Worm (Caenorhabditis elegans) whole organism, L4/young adult: ENCODE measurements around the gene aagr-4.

ENCODE experiments used
- W03F9.2 ChIP-seq: fragments of 150-350 bp; optimal IDR thresholded peaks from 2 replicates; lab custom pipeline; 2014; ENCODE audit warnings: missing biosample characterization, missing genetic modification characterization
- dao-5 ChIP-seq: sonication (generic microtip); optimal IDR thresholded peaks from 2 replicates; lab custom pipeline; 2016; ENCODE audit warnings: missing genotype, missing genetic modification characterization, moderate library complexity, missing compliant biosample characterization
- him-1 ChIP-seq: sonication (generic microtip); optimal IDR thresholded peaks from 2 replicates; lab custom pipeline; 2016; ENCODE audit warnings: missing genotype, missing genetic modification reagents, missing genetic modification characterization, missing compliant biosample characterization

aagr-4 gene

DNA sequence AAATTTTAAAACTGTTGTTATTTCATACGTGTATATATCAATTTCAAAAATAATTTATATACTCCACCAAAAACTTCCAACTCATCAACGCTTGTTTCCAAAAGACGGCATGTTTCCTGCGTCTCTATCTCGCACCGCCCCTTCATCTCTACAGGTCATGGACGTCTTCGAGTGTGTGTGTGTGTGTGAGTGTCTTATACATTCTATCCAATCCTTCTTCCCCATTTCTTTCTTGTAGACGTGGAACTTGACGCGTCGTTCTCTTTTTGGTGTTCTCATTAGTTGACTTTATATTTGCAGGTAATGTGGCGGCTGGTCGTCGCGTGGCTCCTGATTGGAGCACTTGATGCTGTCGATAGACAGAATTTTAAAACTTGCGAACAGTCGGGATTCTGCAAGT lies at the start of gene aagr-4:
Gene aagr-4 (plus strand): TSS at position 301 of the 400 bp plus-strand sequence.
- TF ChIP-seq W03F9.2 (tag; lab: Kevin White, UChicago) (no peak), him-1 (tag; lab: Kevin White, UChicago) (no peak)

DNA sequence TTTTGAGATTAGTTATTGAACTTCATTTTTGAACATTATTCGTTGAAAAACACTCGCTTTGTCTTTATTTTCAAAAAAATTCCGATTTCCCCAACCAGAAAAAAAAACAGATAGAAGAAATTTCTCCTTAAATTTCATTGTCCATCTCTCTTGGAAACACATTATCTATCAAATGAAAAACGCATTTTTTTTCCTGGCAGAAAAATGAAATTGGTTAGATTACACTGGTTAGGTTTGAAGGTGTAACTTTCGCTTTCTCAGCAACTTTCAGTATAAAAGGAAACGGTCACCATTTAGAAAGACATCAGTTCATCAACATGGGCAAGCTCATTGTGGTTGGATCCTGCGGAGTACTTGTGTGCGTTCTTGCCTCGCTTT lies 39.1 kb upstream of the aagr-4 start, which contains the start of gene col-19:
Gene col-19 (plus strand): TSS at position 301 of the 378 bp plus-strand sequence.
- no peak for TF ChIP-seq him-1 (tag; lab: Kevin White, UChicago)
- no peak for TF ChIP-seq dao-5 (tag; lab: Kevin White, UChicago)
- no peak for TF ChIP-seq W03F9.2 (tag; lab: Kevin White, UChicago)

DNA sequence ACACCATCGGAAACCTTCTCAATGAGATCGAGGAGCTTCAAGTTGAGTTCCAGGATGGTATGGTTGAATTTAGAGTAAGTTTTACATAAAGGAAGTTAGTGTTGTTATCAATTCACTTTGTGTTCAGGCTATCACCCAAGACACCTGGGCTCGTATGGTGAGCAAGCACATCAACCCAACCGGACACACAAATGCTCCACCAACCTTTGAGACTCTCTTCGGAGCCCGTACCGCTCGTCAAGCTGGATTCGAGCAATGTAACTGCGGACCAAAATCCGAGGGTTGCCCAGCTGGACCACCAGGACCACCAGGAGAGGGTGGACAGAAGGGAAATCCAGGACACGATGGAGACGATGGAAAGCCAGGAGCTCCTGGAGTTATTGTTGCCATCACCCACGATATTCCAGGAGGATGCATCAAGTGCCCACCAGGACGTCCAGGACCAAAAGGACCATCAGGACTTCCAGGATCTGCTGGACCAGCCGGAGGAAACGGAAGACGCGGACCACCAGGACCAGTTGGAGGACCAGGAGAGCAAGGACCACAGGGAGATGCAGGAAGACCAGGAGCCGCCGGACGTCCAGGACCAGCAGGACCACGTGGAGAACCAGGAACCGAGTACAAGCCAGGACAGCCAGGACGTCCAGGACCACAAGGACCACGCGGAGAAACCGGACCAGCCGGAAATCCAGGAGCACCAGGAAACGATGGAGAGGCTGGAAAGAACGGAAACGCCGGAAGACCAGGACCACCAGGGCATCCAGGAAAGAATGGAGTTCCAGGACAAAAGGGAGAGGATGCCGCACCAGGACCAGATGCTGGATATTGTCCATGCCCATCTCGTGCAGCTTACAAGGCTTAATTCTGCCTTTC lies 38.4 kb upstream of the aagr-4 start:
- TF ChIP-seq W03F9.2 (tag; lab: Kevin White, UChicago) (no peak), him-1 (tag; lab: Kevin White, UChicago) (no peak), dao-5 (tag; lab: Kevin White, UChicago) (no peak)

DNA sequence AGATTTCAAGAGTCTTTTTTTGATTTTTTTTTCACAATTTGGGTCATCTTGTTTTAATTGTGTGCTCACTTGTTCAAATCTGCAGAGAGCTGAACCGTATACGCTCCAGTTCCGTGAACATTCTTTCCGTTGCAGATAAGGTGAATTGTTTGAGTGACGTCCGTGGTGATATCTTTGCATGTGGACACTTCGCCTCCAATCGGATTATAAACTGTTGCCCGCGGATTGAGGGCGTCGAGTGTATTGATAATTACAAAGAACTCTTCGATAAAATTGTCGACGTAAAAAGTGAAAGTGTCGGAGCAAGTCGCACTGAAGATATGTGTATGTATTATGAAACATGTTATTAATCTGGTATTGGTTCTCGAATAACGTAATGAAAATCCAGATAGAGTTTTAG lies 36.7 kb upstream of the aagr-4 start:
- TF ChIP-seq him-1 (tag; lab: Kevin White, UChicago), result no peak
- TF ChIP-seq W03F9.2 (tag; lab: Kevin White, UChicago), result no peak
- TF ChIP-seq dao-5 (tag; lab: Kevin White, UChicago), result no peak

DNA sequence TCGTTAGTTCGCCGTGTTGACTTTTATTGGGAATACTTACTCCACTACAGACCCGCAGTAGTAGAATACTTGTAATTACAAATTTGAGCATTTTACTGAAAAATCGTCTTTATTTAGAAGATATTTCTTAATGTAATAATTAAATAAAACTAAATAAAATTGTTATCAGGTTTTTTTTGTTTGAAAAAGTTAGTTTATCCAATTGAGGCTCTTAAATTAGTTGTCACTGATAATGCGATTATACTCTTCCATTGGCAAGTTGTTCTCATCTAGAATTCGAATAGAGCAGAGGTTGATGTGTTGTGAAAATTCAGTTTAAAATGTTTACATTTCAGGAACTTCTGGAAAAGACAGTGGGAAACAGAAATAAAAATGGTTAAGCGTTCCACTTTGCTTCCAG lies 34.9 kb upstream of the aagr-4 start, which contains the start of gene ZK1193.2:
Gene ZK1193.2 (minus strand): TSS at position 101 of the 400 bp plus-strand sequence.
- TF ChIP-seq W03F9.2 (tag; lab: Kevin White, UChicago) (no peak), him-1 (tag; lab: Kevin White, UChicago) (no peak), dao-5 (tag; lab: Kevin White, UChicago) (no peak)

DNA sequence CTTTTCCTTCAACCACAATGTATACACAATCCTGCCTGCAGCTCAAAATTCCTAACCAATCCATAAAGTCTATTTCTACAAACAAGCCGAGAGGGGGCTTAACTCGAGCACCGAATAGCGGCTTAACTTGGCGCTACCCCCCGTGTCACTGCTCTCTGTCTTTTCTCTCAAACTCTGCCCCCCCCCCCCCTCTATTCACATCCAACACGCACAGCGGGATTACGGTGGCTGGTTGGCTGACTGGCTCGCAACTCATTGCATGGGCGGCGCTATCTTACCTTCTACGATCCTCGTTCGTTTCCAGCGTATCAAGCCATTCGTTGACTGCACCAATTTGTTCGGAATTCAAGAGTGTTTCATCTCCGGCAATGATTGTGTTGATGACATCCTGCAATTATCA lies 28.9 kb upstream of the aagr-4 start:
- TF ChIP-seq him-1 (tag; lab: Kevin White, UChicago) (no peak), dao-5 (tag; lab: Kevin White, UChicago) (no peak), W03F9.2 (tag; lab: Kevin White, UChicago) (no peak)

DNA sequence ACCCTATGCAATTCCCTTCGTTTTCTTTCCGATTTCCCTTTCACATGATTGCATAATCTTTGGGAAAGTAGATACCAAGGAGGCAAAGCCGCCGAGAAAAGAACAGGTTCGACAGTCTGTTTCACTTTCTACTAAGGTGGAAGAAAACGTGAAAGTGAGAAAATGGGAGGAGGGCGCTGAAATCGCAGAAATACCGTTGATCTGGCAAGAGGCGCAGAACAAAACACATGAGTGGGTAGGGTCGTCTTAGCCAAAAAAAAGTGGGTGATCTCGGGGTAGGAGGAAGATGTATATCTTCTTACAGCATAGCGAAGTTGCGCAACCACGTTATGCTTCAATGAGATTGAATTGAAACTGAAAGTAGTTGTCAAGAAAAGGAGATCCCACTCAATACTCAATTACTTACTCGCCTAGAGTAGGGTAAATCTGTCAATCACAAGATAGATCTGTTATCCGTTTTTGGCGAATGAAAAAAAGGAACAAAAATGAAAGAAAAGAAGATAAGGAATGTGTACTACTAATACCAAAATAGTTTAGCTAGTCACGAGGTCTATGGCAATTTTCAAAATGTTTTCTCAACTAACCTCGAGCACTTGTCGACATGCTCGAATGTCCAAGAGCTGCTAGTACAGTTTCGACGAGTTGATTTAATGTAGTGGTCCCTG lies 27.3 kb upstream of the aagr-4 start:
- no peak for TF ChIP-seq W03F9.2 (tag; lab: Kevin White, UChicago)

DNA sequence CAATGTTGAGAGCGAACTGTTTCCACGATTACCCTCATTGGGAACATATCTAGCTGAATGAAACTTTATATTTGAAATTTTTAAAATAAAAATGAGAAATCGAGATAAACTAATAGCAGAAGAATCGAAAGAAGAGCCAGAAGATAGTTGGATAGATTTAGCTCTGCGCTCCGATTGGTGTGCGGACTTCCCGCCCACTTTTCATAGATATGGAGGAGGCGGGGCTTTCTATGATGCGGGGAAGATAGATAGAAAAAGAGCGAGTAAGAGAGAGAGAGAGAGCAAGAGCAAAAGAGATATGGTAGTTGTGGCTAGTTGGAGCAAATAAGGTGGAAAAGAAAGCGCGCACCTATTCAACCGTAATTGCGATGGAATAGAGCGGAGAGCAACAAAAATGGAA lies 26.7 kb upstream of the aagr-4 start, which contains the start of gene dve-1:
Gene dve-1 (minus strand): TSS at position 66 of the 400 bp plus-strand sequence.
- no peak for TF ChIP-seq him-1 (tag; lab: Kevin White, UChicago)
- TF ChIP-seq W03F9.2 (tag; lab: Kevin White, UChicago), result no peak
- TF ChIP-seq dao-5 (tag; lab: Kevin White, UChicago), result no peak

DNA sequence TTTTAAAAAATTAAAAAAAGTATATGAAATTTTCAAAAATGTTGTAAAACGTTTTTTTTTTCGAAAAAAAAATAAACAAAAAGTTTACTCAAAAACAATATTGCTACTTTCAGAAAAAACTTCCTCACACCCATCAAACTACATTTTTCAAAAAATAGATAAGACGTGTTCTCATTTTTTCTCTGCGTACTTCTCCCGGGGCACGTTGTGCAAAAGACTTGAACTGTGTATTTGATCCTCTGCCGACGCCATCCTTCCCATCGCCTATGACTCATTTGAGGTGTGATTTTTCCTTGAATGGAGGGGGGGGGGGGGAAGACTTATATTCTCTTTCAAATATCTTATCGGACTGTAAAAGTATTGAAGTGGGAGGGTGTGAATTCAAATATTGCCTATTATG lies 22.1 kb upstream of the aagr-4 start:
- TF ChIP-seq him-1 (tag; lab: Kevin White, UChicago), result no peak
- no peak for TF ChIP-seq W03F9.2 (tag; lab: Kevin White, UChicago)
- TF ChIP-seq dao-5 (tag; lab: Kevin White, UChicago), result no peak

DNA sequence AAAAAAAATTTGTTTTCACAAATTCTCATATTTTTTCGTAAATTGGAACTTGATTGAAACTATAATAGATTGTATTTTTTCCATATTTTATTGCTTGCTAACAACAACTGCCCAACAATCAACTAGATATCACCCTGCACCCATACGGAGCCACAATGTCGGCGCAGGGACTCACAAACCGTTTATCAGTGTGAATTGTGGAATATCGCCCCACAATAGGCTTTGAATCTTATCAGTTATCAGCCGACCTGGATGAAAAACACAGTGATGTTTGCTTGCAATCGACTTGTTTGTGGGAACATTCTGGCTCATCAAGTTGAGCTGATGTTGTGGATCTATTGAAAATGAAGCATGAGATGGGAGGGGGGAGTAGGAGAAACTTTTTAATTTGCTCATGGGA lies 21.4 kb upstream of the aagr-4 start:
- TF ChIP-seq him-1 (tag; lab: Kevin White, UChicago) (no peak), W03F9.2 (tag; lab: Kevin White, UChicago) (no peak), dao-5 (tag; lab: Kevin White, UChicago) (no peak)

DNA sequence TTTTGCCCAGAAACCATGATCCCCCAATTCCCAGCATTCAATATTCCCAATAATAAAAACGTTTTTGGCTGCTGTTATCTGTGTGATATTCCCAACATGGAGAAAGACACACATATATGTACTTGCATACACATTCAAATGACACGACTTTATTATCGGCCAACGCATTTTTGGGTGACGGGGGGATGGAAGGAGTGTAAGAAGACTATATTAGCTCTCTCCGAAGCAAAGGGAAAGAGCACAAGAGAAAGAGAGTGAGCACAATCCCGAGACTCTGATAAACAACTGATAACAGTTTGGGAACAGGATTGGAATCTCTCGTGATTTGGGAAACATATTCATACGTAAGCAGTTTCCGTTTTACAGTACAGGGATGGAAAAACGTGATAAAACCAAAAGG lies 20.0 kb upstream of the aagr-4 start:
- TF ChIP-seq dao-5 (tag; lab: Kevin White, UChicago), result no peak
- TF ChIP-seq W03F9.2 (tag; lab: Kevin White, UChicago), result no peak
- TF ChIP-seq him-1 (tag; lab: Kevin White, UChicago), result no peak

DNA sequence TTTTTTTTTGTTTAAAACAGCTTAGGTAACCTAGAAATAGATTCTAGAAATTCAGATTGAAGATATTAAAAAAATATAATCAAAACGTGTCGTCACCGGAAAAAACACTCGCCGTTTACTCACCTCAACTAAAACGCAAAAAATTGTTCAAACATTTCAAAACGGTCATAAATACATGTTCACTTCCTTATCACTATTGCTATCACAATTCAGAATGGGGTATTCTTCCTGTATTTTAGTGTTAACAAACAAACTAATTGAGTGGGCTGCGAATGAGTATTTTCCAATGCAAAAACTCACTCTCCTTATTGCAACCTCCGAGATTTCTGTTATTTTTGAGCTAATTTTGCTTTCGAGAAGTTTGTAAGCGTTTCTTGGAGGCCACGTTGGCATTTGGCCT lies 10.6 kb upstream of the aagr-4 start, which contains the start of gene F52D1.2:
Gene F52D1.2 (minus strand): TSS at position 393 of the 400 bp plus-strand sequence.
- TF ChIP-seq W03F9.2 (tag; lab: Kevin White, UChicago) (no peak), him-1 (tag; lab: Kevin White, UChicago) (no peak), dao-5 (tag; lab: Kevin White, UChicago) (no peak)

DNA sequence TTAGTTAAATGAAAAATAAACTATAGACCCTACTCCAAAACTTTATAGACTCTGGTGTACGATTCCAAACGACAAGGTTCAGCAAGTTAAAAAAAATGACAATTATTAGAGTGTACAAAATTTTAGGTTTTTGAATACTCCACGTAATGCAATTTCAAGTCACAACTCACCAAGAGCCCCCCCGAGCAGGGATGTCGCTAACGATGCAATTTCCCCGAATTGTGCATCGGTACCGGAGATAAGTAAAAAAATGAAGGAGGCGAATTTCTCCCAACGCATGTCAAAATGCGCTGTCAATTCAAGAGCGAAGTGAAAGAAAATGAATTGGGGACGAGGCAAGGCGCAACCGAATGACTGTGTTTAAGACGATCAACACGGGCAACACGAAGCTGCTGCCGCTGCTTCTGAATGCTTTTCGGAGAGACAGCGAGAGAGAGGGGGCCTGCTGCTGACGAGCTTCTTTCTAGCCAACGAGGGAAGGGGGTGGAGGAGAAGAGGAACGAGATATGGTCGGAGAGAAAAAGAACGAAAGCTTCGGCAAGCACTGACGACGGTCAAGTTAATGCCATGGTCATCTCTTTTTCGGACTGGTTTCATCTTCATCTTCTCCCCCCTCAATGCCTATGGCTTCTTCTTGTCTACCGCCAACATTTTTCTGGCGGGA lies 3.2 kb upstream of the aagr-4 start, which contains the start of gene abu-12:
Gene abu-12 (minus strand): TSS at position 472 of the 664 bp plus-strand sequence.
- TF ChIP-seq him-1 (tag; lab: Kevin White, UChicago) (no peak), dao-5 (tag; lab: Kevin White, UChicago) (no peak), W03F9.2 (tag; lab: Kevin White, UChicago) (no peak)
